Worm (Caenorhabditis elegans) whole organism, L3 larva: ENCODE results near the gene fum-1.

Experiments used
- R02D3.7 ChIP-seq: fragments of 150-350 bp; optimal IDR thresholded peaks from 2 replicates; lab custom pipeline; 2014; ENCODE audit warnings: missing biosample characterization, missing genetic modification characterization
- ZK546.5 ChIP-seq: sonication (generic microtip); optimal IDR thresholded peaks from 2 replicates; lab custom pipeline; 2017; ENCODE audit warnings: missing biosample characterization, missing genetic modification characterization
- aly-2 ChIP-seq: fragments of 150-350 bp; optimal IDR thresholded peaks from 2 replicates; lab custom pipeline; 2014; ENCODE audit warnings: missing biosample characterization, missing genetic modification characterization
- ama-1 ChIP-seq: fragments of 150-350 bp; optimal IDR thresholded peaks from 2 replicates; lab custom pipeline; 2018
- ceh-16 ChIP-seq: sonication (generic microtip); optimal IDR thresholded peaks from 2 replicates; lab custom pipeline; 2017; ENCODE audit warnings: missing biosample characterization, missing genetic modification characterization
- ceh-28 ChIP-seq: fragments of 150-350 bp; optimal IDR thresholded peaks from 2 replicates; lab custom pipeline; 2014; ENCODE audit warnings: missing biosample characterization, missing genetic modification reagents, missing genetic modification characterization
- ceh-82 ChIP-seq: fragments of 150-350 bp; optimal IDR thresholded peaks from 2 replicates; lab custom pipeline; 2014; ENCODE audit warnings: missing biosample characterization, missing genetic modification characterization
- ceh-9 ChIP-seq: sonication (generic microtip); optimal IDR thresholded peaks from 2 replicates; lab custom pipeline; 2018; ENCODE audit warnings: missing biosample characterization, missing genetic modification characterization
- daf-12 ChIP-seq: fragments of 150-350 bp; optimal IDR thresholded peaks from 2 replicates; lab custom pipeline; 2014; ENCODE audit warnings: missing biosample characterization, missing genetic modification reagents, missing genetic modification characterization
- egl-5 ChIP-seq: fragments of 150-350 bp; optimal IDR thresholded peaks from 2 replicates; lab custom pipeline; 2017; ENCODE audit warnings: missing biosample characterization, missing genetic modification reagents, missing genetic modification characterization, inconsistent platforms
- elt-1 ChIP-seq: fragments of 150-350 bp; optimal IDR thresholded peaks from 2 replicates; lab custom pipeline; 2014; ENCODE audit warnings: missing biosample characterization, missing genetic modification characterization
- elt-2 ChIP-seq: sonication (generic microtip); optimal IDR thresholded peaks from 2 replicates; lab custom pipeline; 2016; ENCODE audit warnings: missing genetic modification reagents, mild to moderate bottlenecking, missing genetic modification characterization, missing compliant biosample characterization
- elt-3 ChIP-seq, 3 experiments: fragments of 150-350 bp in 1 of 3; sonication (generic microtip) in 2 of 3; optimal IDR thresholded peaks; 2 replicates in 2 of 3; 4 replicates in 1 of 3; lab custom pipeline; 2014 to 2017; ENCODE audit warnings: missing biosample characterization in 3 of 3, missing genetic modification characterization in 3 of 3
- eor-1 ChIP-seq, 2 experiments: fragments of 150-350 bp; optimal IDR thresholded peaks; 2 replicates each; lab custom pipeline; 2014 to 2018; ENCODE audit warnings: missing biosample characterization in 2 of 2, missing genetic modification characterization in 2 of 2
- fkh-10 ChIP-seq: sonication (generic microtip); optimal IDR thresholded peaks from 2 replicates; lab custom pipeline; 2017; ENCODE audit warnings: missing biosample characterization, missing genetic modification reagents, missing genetic modification characterization
- fkh-2 ChIP-seq: fragments of 150-350 bp; optimal IDR thresholded peaks from 2 replicates; lab custom pipeline; 2014; ENCODE audit warnings: missing biosample characterization, missing genetic modification reagents, missing genetic modification characterization
- fos-1 ChIP-seq: fragments of 150-350 bp; optimal IDR thresholded peaks from 2 replicates; lab custom pipeline; 2014; ENCODE audit warnings: missing biosample characterization, missing genetic modification characterization
- hmg-11 ChIP-seq: sonication (generic microtip); optimal IDR thresholded peaks from 2 replicates; lab custom pipeline; 2016; ENCODE audit warnings: missing genetic modification characterization, missing compliant biosample characterization
- jun-1 ChIP-seq: fragments of 150-350 bp; optimal IDR thresholded peaks from 2 replicates; lab custom pipeline; 2014; ENCODE audit warnings: missing biosample characterization, missing genetic modification reagents, missing genetic modification characterization
- lin-39 ChIP-seq: fragments of 150-350 bp; optimal IDR thresholded peaks from 2 replicates; lab custom pipeline; 2018; ENCODE audit warnings: missing biosample characterization, missing genetic modification reagents, missing genetic modification characterization
- lsy-12 ChIP-seq: sonication (generic microtip); optimal IDR thresholded peaks from 2 replicates; lab custom pipeline; 2016; ENCODE audit warnings: mild to moderate bottlenecking, missing genetic modification characterization, missing compliant biosample characterization
- mdl-1 ChIP-seq: fragments of 150-350 bp; optimal IDR thresholded peaks from 2 replicates; lab custom pipeline; 2014; ENCODE audit warnings: missing biosample characterization, missing genetic modification characterization
- nfya-1 ChIP-seq: sonication (generic microtip); optimal IDR thresholded peaks from 2 replicates; lab custom pipeline; 2017; ENCODE audit warnings: missing genetic modification characterization, mild to moderate bottlenecking, missing compliant biosample characterization, antibody characterized with exemption, moderate library complexity; ENCODE audit not compliant: insufficient read depth
- nhr-12 ChIP-seq: fragments of 150-350 bp; optimal IDR thresholded peaks from 2 replicates; lab custom pipeline; 2014; ENCODE audit warnings: missing biosample characterization, missing genetic modification characterization
- nhr-23 ChIP-seq: fragments of 150-350 bp; optimal IDR thresholded peaks from 2 replicates; lab custom pipeline; 2014; ENCODE audit warnings: missing biosample characterization, missing genetic modification reagents, missing genetic modification characterization
- nhr-25 ChIP-seq: sonication (generic microtip); optimal IDR thresholded peaks from 2 replicates; lab custom pipeline; 2017; ENCODE audit warnings: missing biosample characterization, missing genetic modification characterization
- nhr-28 ChIP-seq: fragments of 150-350 bp; optimal IDR thresholded peaks from 2 replicates; lab custom pipeline; 2014; ENCODE audit warnings: missing biosample characterization, missing genetic modification characterization
- nhr-43 ChIP-seq: sonication (generic microtip); optimal IDR thresholded peaks from 2 replicates; lab custom pipeline; 2016; ENCODE audit warnings: mild to moderate bottlenecking, missing genetic modification characterization, missing compliant biosample characterization; ENCODE audit not compliant: poor library complexity, severe bottlenecking
- nhr-76 ChIP-seq: fragments of 150-350 bp; sonication (generic microtip); optimal IDR thresholded peaks from 5 replicates; lab custom pipeline; 2014; ENCODE audit warnings: missing biosample characterization, missing genetic modification characterization
- nhr-77 ChIP-seq: fragments of 150-350 bp; optimal IDR thresholded peaks from 2 replicates; lab custom pipeline; 2014; ENCODE audit warnings: missing biosample characterization, missing genetic modification characterization
- pha-4 ChIP-seq: fragments of 150-350 bp; optimal IDR thresholded peaks from 2 replicates; lab custom pipeline; 2014; ENCODE audit warnings: missing biosample characterization, missing genetic modification reagents, missing genetic modification characterization
- pqm-1 ChIP-seq: fragments of 150-350 bp; optimal IDR thresholded peaks from 2 replicates; lab custom pipeline; 2017; ENCODE audit warnings: missing biosample characterization, missing genetic modification characterization, inconsistent platforms
- sea-2 ChIP-seq: fragments of 150-350 bp; sonication (generic microtip); optimal IDR thresholded peaks from 4 replicates; lab custom pipeline; 2014; ENCODE audit warnings: missing biosample characterization, missing genetic modification reagents, missing genetic modification characterization
- skn-1 ChIP-seq: fragments of 150-350 bp; optimal IDR thresholded peaks from 2 replicates; lab custom pipeline; 2014; ENCODE audit warnings: missing biosample characterization, missing genetic modification characterization
- snpc-4 ChIP-seq: fragments of 150-350 bp; optimal IDR thresholded peaks from 2 replicates; lab custom pipeline; 2014; ENCODE audit warnings: missing biosample characterization, missing genetic modification characterization
- unc-39 ChIP-seq: sonication (generic microtip); optimal IDR thresholded peaks from 4 replicates; lab custom pipeline; 2017; ENCODE audit warnings: missing biosample characterization, missing genetic modification characterization
- zag-1 ChIP-seq: fragments of 150-350 bp; optimal IDR thresholded peaks from 2 replicates; lab custom pipeline; 2014; ENCODE audit warnings: missing biosample characterization, missing genetic modification characterization
- ztf-11 ChIP-seq: fragments of 150-350 bp; optimal IDR thresholded peaks from 2 replicates; lab custom pipeline; 2014; ENCODE audit warnings: missing biosample characterization, missing genetic modification characterization
- ztf-4 ChIP-seq: fragments of 150-350 bp; optimal IDR thresholded peaks from 2 replicates; lab custom pipeline; 2014; ENCODE audit warnings: missing biosample characterization, missing genetic modification characterization

The fum-1 gene

DNA sequence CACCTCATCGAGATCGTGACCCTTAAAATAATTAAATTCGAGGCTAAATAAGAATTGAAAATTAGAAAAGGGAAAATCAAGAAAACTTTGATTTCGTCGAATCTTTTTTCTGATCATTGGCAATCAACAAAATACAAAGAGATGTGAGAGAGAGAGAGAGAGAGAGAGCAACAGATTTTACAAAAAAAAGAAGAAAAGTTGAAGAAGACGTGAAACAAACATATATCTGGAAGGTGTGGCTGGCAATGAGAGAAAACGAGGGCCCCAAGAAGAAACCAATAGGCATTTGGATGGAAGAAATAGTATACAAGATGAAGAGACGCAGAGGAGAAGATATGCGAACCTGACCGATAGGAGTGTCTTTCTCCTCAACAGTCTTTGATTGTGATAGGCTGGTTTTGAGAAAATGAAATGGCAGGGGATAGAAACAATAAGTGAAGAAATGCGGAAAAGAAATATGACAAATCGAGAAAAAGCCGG is 23.7 kb downstream of the fum-1 start, which contains the start of gene mup-4:
TSS of gene mup-4 (minus strand) at position 51 of the 480 bp plus-strand sequence.
- no peak for TF ChIP-seq elt-2 (tag; lab: Kevin White, UChicago)
- peak; percentile 50 for TF ChIP-seq nfya-1 (tag; lab: Kevin White, UChicago)
- TF ChIP-seq nhr-25, result peak; percentile 11
- no peak for TF ChIP-seq sea-2

ce11 chrIII:7490061-7490460 is 24.7 kb downstream of the fum-1 start:
- no peak for TF ChIP-seq pqm-1 (tag; lab: Kevin White, UChicago)
- no peak for TF ChIP-seq ceh-16
- no peak for TF ChIP-seq fkh-10 (GFP tag; lab: Kevin White, UChicago)
- peak; percentile 6 for TF ChIP-seq nfya-1 (tag; lab: Kevin White, UChicago)
- no peak for TF ChIP-seq zag-1 (tag; lab: Kevin White, UChicago)
- no peak for TF ChIP-seq unc-39 (tag; lab: Kevin White, UChicago)
- no peak for TF ChIP-seq ceh-9 (tag; lab: Kevin White, UChicago)
- no peak for TF ChIP-seq skn-1
- TF ChIP-seq hmg-11 (tag; lab: Kevin White, UChicago), result no peak
- TF ChIP-seq ama-1 (lab: Kevin White, UChicago), result no peak
- TF ChIP-seq fos-1, result no peak
- TF ChIP-seq nhr-76 (tag; lab: Kevin White, UChicago), result no peak
- peak in 2 of 3 experiments; percentile 13 to 44 for TF ChIP-seq elt-3 (tag; optimal IDR thresholded peaks at IDR 0.05; lab: Kevin White, UChicago)
- TF ChIP-seq jun-1 (tag; lab: Kevin White, UChicago), result no peak
- no peak for TF ChIP-seq sea-2
- TF ChIP-seq daf-12, result no peak
- TF ChIP-seq nhr-23, result no peak
- no peak for TF ChIP-seq fkh-2 (tag; lab: Kevin White, UChicago)
- no peak for TF ChIP-seq lsy-12
- no peak for TF ChIP-seq ztf-4
- no peak for TF ChIP-seq ceh-28 (tag; lab: Kevin White, UChicago)
- no peak for TF ChIP-seq mdl-1 (tag; lab: Kevin White, UChicago)
- TF ChIP-seq nhr-25, result peak; percentile 20
- TF ChIP-seq ZK546.5, result no peak
- peak; percentile 32 for TF ChIP-seq nhr-43
- no peak for TF ChIP-seq ceh-82 (tag; lab: Kevin White, UChicago)
- no peak for TF ChIP-seq nhr-28 (tag; lab: Kevin White, UChicago)
- no peak for TF ChIP-seq nhr-12
- no peak for TF ChIP-seq eor-1 (tag; optimal IDR thresholded peaks at IDR 0.05; lab: Kevin White, UChicago)
- no peak for TF ChIP-seq aly-2 (tag; lab: Kevin White, UChicago)
- TF ChIP-seq, all 47 proteins: peak for 4

- TF ChIP-seq nhr-43 (peak; percentile 66), ztf-11 (tag; lab: Kevin White, UChicago) (no peak), daf-12 (no peak), elt-1 (tag; lab: Kevin White, UChicago) (no peak), snpc-4 (tag; lab: Kevin White, UChicago) (no peak), nhr-25 (peak; percentile 74), nfya-1 (tag; lab: Kevin White, UChicago) (peak; percentile 9)
Measured at ce11 chrIII:7491931-7492330, 26.5 kb downstream of the fum-1 start.

DNA sequence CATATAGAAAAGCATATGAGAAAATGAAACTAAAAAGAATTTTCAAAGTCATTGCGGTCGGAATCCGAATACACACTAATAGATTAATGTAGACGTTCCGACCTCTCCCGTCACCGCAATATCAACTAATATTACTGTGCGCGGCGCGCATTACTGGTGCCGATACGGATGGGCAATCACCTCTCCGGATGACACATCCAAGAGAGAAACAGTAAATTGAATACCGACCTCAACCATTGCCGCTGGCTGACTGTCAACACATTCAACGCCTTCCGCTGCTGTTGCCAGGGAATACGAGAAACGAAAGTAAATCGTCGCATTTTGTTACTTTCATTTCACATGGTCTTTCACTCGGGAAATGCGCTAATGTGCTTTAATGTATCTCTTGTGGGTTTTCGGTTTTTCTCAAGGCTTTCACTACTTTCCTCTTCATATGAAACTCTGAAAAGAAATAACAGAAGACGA is 29.5 kb downstream of the fum-1 start:
- TF ChIP-seq lin-39 (no peak), ceh-82 (tag; lab: Kevin White, UChicago) (no peak), nhr-12 (no peak), R02D3.7 (no peak), nhr-77 (tag; lab: Kevin White, UChicago) (no peak), nhr-43 (peak; percentile 43), egl-5 (tag; lab: Kevin White, UChicago) (peak; percentile 23), nhr-23 (no peak), ama-1 (lab: Kevin White, UChicago) (peak; percentile 72), pha-4 (no peak), fkh-2 (tag; lab: Kevin White, UChicago) (no peak), mdl-1 (tag; lab: Kevin White, UChicago) (no peak), eor-1 (tag; optimal IDR thresholded peaks at IDR 0.05; lab: Kevin White, UChicago) (no peak), elt-3 (tag; optimal IDR thresholded peaks at IDR 0.05; lab: Kevin White, UChicago) (no peak)
